Worm (Caenorhabditis elegans): Measurements from ENCODE around the gene T13F2.2.

ce11 chrIV:9815432-9815831 lies 18.3 kb upstream of the T13F2.2 start, which contains the start of gene egl-20:
- TF ChIP-seq nhr-11 (tag; optimal IDR thresholded peaks at IDR 0.05) = no peak
- TF ChIP-seq ceh-16 (tag; optimal IDR thresholded peaks at IDR 0.05) = no peak
- no peak for TF ChIP-seq aly-2 (tag; optimal IDR thresholded peaks at IDR 0.05)
- TF ChIP-seq dmd-4 (tag; optimal IDR thresholded peaks at IDR 0.05) = no peak
- TF ChIP-seq ztf-11 (tag; optimal IDR thresholded peaks at IDR 0.05) = no peak
- TF ChIP-seq nhr-10 (tag; optimal IDR thresholded peaks at IDR 0.05) = no peak
- no peak for TF ChIP-seq lsy-2 (tag; optimal IDR thresholded peaks at IDR 0.05)
- TF ChIP-seq unc-39 (tag; optimal IDR thresholded peaks at IDR 0.05) = no peak
- TF ChIP-seq blmp-1 (tag; optimal IDR thresholded peaks at IDR 0.05; ENCODE audit: insufficient read depth) = no peak

Data from whole organism, L2 larva.